Fruit fly (Drosophila melanogaster) whole organism, embryonic: ENCODE data around the gene TfIIA-S.

Source experiments
- Abd-B ChIP-seq: fragments of 200-800 bp; sonication (Bioruptor generic); optimal IDR thresholded peaks from 2 replicates; lab custom pipeline; 2018; ENCODE audit warnings: missing biosample characterization, mild to moderate bottlenecking, missing genetic modification characterization, moderate library complexity
- Blimp-1 ChIP-seq: fragments of 200-800 bp; sonication (Bioruptor generic); optimal IDR thresholded peaks from 3 replicates; lab custom pipeline; 2018; ENCODE audit warnings: missing biosample characterization, missing genetic modification characterization, mild to moderate bottlenecking, moderate library complexity, missing genetic modification reagents
- CG10209 ChIP-seq: fragments of 200-800 bp; sonication (Bioruptor generic); optimal IDR thresholded peaks from 3 replicates; lab custom pipeline; 2017; ENCODE audit warnings: missing biosample characterization, mild to moderate bottlenecking, missing genetic modification characterization, missing genetic modification reagents
- CG10267 ChIP-seq: fragments of 200-800 bp; sonication (Bioruptor generic); optimal IDR thresholded peaks from 2 replicates; lab custom pipeline; 2018; ENCODE audit warnings: missing biosample characterization, mild to moderate bottlenecking, missing genetic modification characterization, moderate library complexity
- CG11504 ChIP-seq: fragments of 200-800 bp; sonication (Bioruptor generic); optimal IDR thresholded peaks from 3 replicates; lab custom pipeline; 2019; ENCODE audit warnings: missing biosample characterization, mild to moderate bottlenecking, missing genetic modification characterization, moderate library complexity
- CG12104 ChIP-seq: fragments of 200-800 bp; sonication (Bioruptor generic); optimal IDR thresholded peaks from 3 replicates; lab custom pipeline; 2016; ENCODE audit warnings: missing biosample characterization, missing genetic modification characterization
- CG15011 ChIP-seq: fragments of 200-800 bp; sonication (Bioruptor generic); optimal IDR thresholded peaks from 3 replicates; lab custom pipeline; 2018; ENCODE audit warnings: missing biosample characterization, mild to moderate bottlenecking, missing genetic modification characterization
- CG1529 ChIP-seq: fragments of 200-800 bp; sonication (Bioruptor generic); optimal IDR thresholded peaks from 3 replicates; lab custom pipeline; 2018; ENCODE audit warnings: missing biosample characterization, missing genetic modification characterization
- CG17385 ChIP-seq: fragments of 200-800 bp; sonication (Bioruptor generic); optimal IDR thresholded peaks from 3 replicates; lab custom pipeline; 2018; ENCODE audit warnings: missing biosample characterization, mild to moderate bottlenecking, missing genetic modification characterization
- CG17802 ChIP-seq: fragments of 200-800 bp; sonication (Bioruptor generic); optimal IDR thresholded peaks from 2 replicates; lab custom pipeline; 2018; ENCODE audit warnings: missing biosample characterization, mild to moderate bottlenecking, missing genetic modification characterization, moderate library complexity
- CG30431 ChIP-seq: fragments of 200-800 bp; sonication (Bioruptor generic); optimal IDR thresholded peaks from 2 replicates; lab custom pipeline; 2017; ENCODE audit warnings: missing biosample characterization, missing genetic modification characterization
- CG32767 ChIP-seq: fragments of 200-800 bp; sonication (Bioruptor generic); IDR thresholded peaks from 2 replicates; pipeline ENCODE4 v1.3.6; 2022; ENCODE audit warnings: missing biosample characterization, missing genetic modification characterization
- CG4360 ChIP-seq: fragments of 200-800 bp; sonication (Bioruptor generic); IDR thresholded peaks from 2 replicates; pipeline ENCODE4 v1.3.6; 2022; ENCODE audit warnings: missing biosample characterization, missing genetic modification characterization
- CG6765 ChIP-seq: fragments of 200-800 bp; sonication (Bioruptor generic); optimal IDR thresholded peaks from 3 replicates; lab custom pipeline; 2017; ENCODE audit warnings: missing biosample characterization, mild to moderate bottlenecking, missing genetic modification characterization
- CG7839 ChIP-seq: fragments of 200-800 bp; sonication (Bioruptor generic); optimal IDR thresholded peaks from 3 replicates; lab custom pipeline; 2018; ENCODE audit warnings: missing biosample characterization, mild to moderate bottlenecking, missing genetic modification characterization, moderate library complexity
- CG8281 ChIP-seq: fragments of 200-800 bp; sonication (Bioruptor generic); optimal IDR thresholded peaks from 2 replicates; lab custom pipeline; 2018; ENCODE audit warnings: missing biosample characterization, mild to moderate bottlenecking, missing genetic modification characterization, moderate library complexity
- Chrac-16 ChIP-seq: fragments of 200-800 bp; sonication (Bioruptor generic); optimal IDR thresholded peaks from 3 replicates; lab custom pipeline; 2016; ENCODE audit warnings: missing biosample characterization, missing genetic modification characterization
- CoRest ChIP-seq: fragments of 200-800 bp; sonication (Bioruptor generic); optimal IDR thresholded peaks from 3 replicates; lab custom pipeline; 2018; ENCODE audit warnings: missing biosample characterization, mild to moderate bottlenecking, missing genetic modification characterization, moderate library complexity
- Dbx ChIP-seq: fragments of 200-800 bp; sonication (Bioruptor generic); IDR thresholded peaks from 3 replicates; pipeline ENCODE4 v1.3.6; 2022; ENCODE audit warnings: missing biosample characterization, missing genetic modification characterization
- HLH3B ChIP-seq: fragments of 200-800 bp; sonication (Bioruptor generic); IDR thresholded peaks from 2 replicates; pipeline ENCODE4 v1.3.6; 2022; ENCODE audit warnings: missing biosample characterization, missing genetic modification characterization
- HmgD ChIP-seq: fragments of 200-800 bp; sonication (Bioruptor generic); optimal IDR thresholded peaks from 3 replicates; lab custom pipeline; 2016; ENCODE audit warnings: missing biosample characterization, missing genetic modification characterization
- Hmx ChIP-seq: fragments of 200-800 bp; sonication (Bioruptor generic); optimal IDR thresholded peaks from 2 replicates; lab custom pipeline; 2016; ENCODE audit warnings: missing biosample characterization, missing genetic modification characterization
- Hr51 ChIP-seq, 2 experiments: fragments of 200-800 bp; sonication (Bioruptor generic); optimal IDR thresholded peaks; 2 replicates in 1 of 2; 3 replicates in 1 of 2; lab custom pipeline; 2016 to 2018; ENCODE audit warnings: missing biosample characterization in 2 of 2, missing genetic modification characterization in 2 of 2, mild to moderate bottlenecking in 1 of 2, moderate library complexity in 1 of 2
- Hr78 ChIP-seq, 2 experiments: fragments of 200-800 bp in 1 of 2; fragments of >200 bp in 1 of 2; sonication (Bioruptor generic) in 1 of 2; optimal IDR thresholded peaks; 2 replicates each; lab custom pipeline; 2017 to 2019; ENCODE audit warnings: missing biosample characterization in 2 of 2, missing genetic modification characterization in 2 of 2, mild to moderate bottlenecking in 1 of 2, moderate library complexity in 1 of 2
- MTF-1 ChIP-seq: fragments of 200-800 bp; sonication (Bioruptor generic); optimal IDR thresholded peaks from 2 replicates; lab custom pipeline; 2018; ENCODE audit warnings: missing biosample characterization, mild to moderate bottlenecking, missing genetic modification characterization, borderline replicate concordance
- NC2β ChIP-seq: fragments of 200-800 bp; sonication (Bioruptor generic); optimal IDR thresholded peaks from 2 replicates; lab custom pipeline; 2016; ENCODE audit warnings: missing biosample characterization, missing genetic modification characterization
- Oaz ChIP-seq: fragments of 200-800 bp; sonication (Bioruptor generic); IDR thresholded peaks from 2 replicates; pipeline ENCODE4 v1.3.6; 2022; ENCODE audit warnings: missing biosample characterization, missing genetic modification characterization
- Oli ChIP-seq: fragments of 200-800 bp; sonication (Bioruptor generic); optimal IDR thresholded peaks from 2 replicates; lab custom pipeline; 2018; ENCODE audit warnings: missing biosample characterization, mild to moderate bottlenecking, missing genetic modification characterization, moderate library complexity
- Spps ChIP-seq: fragments of 200-800 bp; sonication (Bioruptor generic); optimal IDR thresholded peaks from 2 replicates; lab custom pipeline; 2018; ENCODE audit warnings: missing biosample characterization, mild to moderate bottlenecking, missing genetic modification characterization
- TFAM ChIP-seq: fragments of 200-800 bp; sonication (Bioruptor generic); optimal IDR thresholded peaks from 2 replicates; lab custom pipeline; 2017; ENCODE audit warnings: missing biosample characterization, missing genetic modification characterization, inconsistent platforms
- ara ChIP-seq: fragments of 200-800 bp; sonication (Bioruptor generic); IDR thresholded peaks from 2 replicates; pipeline ENCODE4 v1.3.6; 2022; ENCODE audit warnings: missing biosample characterization, missing genetic modification characterization
- chif ChIP-seq, 2 experiments: fragments of 200-800 bp; sonication (Bioruptor generic); optimal IDR thresholded peaks; 3 replicates each; lab custom pipeline; 2016; ENCODE audit warnings: missing biosample characterization in 2 of 2, missing genetic modification characterization in 2 of 2
- crc ChIP-seq: fragments of 200-800 bp; sonication (Bioruptor generic); optimal IDR thresholded peaks from 2 replicates; lab custom pipeline; 2016; ENCODE audit warnings: missing biosample characterization, missing genetic modification characterization
- exex ChIP-seq: fragments of 200-800 bp; sonication (Bioruptor generic); optimal IDR thresholded peaks from 4 replicates; lab custom pipeline; 2018; ENCODE audit warnings: missing biosample characterization, mild to moderate bottlenecking, missing genetic modification characterization, moderate library complexity
- gsb-n ChIP-seq: fragments of 200-800 bp; sonication (Bioruptor generic); optimal IDR thresholded peaks from 3 replicates; lab custom pipeline; 2018; ENCODE audit warnings: missing biosample characterization, mild to moderate bottlenecking, missing genetic modification characterization
- ken ChIP-seq: fragments of 200-800 bp; sonication (Bioruptor generic); IDR thresholded peaks from 3 replicates; pipeline ENCODE4 v1.3.6; 2022; ENCODE audit warnings: missing biosample characterization, missing genetic modification characterization
- lbe ChIP-seq: fragments of 200-800 bp; sonication (Bioruptor generic); optimal IDR thresholded peaks from 2 replicates; lab custom pipeline; 2016; ENCODE audit warnings: missing biosample characterization, mild to moderate bottlenecking, missing genetic modification characterization
- lmd ChIP-seq: fragments of 200-800 bp; sonication (Bioruptor generic); IDR thresholded peaks from 2 replicates; pipeline ENCODE4 v1.3.6; 2022; ENCODE audit warnings: missing biosample characterization, missing genetic modification characterization
- lola ChIP-seq, 3 experiments: fragments of >200 bp in 2 of 3; fragments of 200-800 bp in 1 of 3; sonication (Bioruptor generic) in 1 of 3; optimal IDR thresholded peaks; 2 replicates each; lab custom pipeline; 2017 to 2019; ENCODE audit warnings: missing biosample characterization in 3 of 3, missing genetic modification characterization in 3 of 3, mild to moderate bottlenecking in 1 of 3, moderate library complexity in 1 of 3
- mirr ChIP-seq: fragments of 200-800 bp; sonication (Bioruptor generic); optimal IDR thresholded peaks from 3 replicates; lab custom pipeline; 2018; ENCODE audit warnings: missing biosample characterization, mild to moderate bottlenecking, missing genetic modification characterization
- oc ChIP-seq: fragments of 200-800 bp; sonication (Bioruptor generic); optimal IDR thresholded peaks from 2 replicates; lab custom pipeline; 2018; ENCODE audit warnings: missing biosample characterization, mild to moderate bottlenecking, missing genetic modification characterization, moderate library complexity
- peb ChIP-seq: fragments of 200-800 bp; sonication (Bioruptor generic); IDR thresholded peaks from 2 replicates; pipeline ENCODE4 v1.3.6; 2022; ENCODE audit warnings: missing biosample characterization, missing genetic modification characterization
- phol ChIP-seq: fragments of 200-800 bp; sonication (Bioruptor generic); optimal IDR thresholded peaks from 3 replicates; lab custom pipeline; 2018; ENCODE audit warnings: missing biosample characterization, mild to moderate bottlenecking, missing genetic modification characterization, moderate library complexity
- row ChIP-seq: fragments of 200-800 bp; sonication (Bioruptor generic); IDR thresholded peaks from 3 replicates; pipeline ENCODE4 v1.3.6; 2022; ENCODE audit warnings: missing biosample characterization, missing genetic modification characterization
- seq ChIP-seq: fragments of 200-800 bp; sonication (Bioruptor generic); IDR thresholded peaks from 2 replicates; pipeline ENCODE4 v1.3.6; 2022; ENCODE audit warnings: missing biosample characterization, missing genetic modification characterization
- slbo ChIP-seq: fragments of 200-800 bp; sonication (Bioruptor generic); IDR thresholded peaks from 2 replicates; pipeline ENCODE4 v1.3.6; 2022; ENCODE audit warnings: missing biosample characterization, missing genetic modification characterization
- ttk ChIP-seq: fragments of 200-800 bp; sonication (Bioruptor generic); IDR thresholded peaks from 2 replicates; pipeline ENCODE4 v2.1.2; 2022; ENCODE audit warnings: missing biosample characterization, missing genetic modification characterization

The TfIIA-S gene

dm6 chr3R:23874198-23874597, 16.7 kb downstream of the TfIIA-S start (continued):
- TF ChIP-seq peb = no peak
- TF ChIP-seq, all 482 proteins: peak for 38

dm6 chr3R:23872606-23873192, 18.2 kb downstream of the TfIIA-S start:
- TF ChIP-seq CG11504 (tag; lab: Kevin White, UChicago) (peak; percentile 57), lbe (peak; percentile 1), Hr78 (GFP tag; optimal IDR thresholded peaks at IDR 0.05; lab: Kevin White, UChicago) (peak in 1 of 2 experiments; percentile 14), lmd (GFP tag; lab: Robert Waterston, UW) (no peak; the same call in 1 of the 2 replicates), exex (tag; lab: Kevin White, UChicago) (peak; percentile 31), TFAM (GFP tag; lab: Kevin White, UChicago) (no peak), Dbx (GFP tag; lab: Robert Waterston, UW) (no peak), Spps (tag; lab: Kevin White, UChicago) (no peak), CG17802 (peak; percentile 6), Hmx (GFP tag; lab: Kevin White, UChicago) (no peak), ttk (no peak), CG17385 (GFP tag; lab: Kevin White, UChicago) (no peak), Chrac-16 (peak; percentile 15), Oli (peak; percentile 47), CG1529 (GFP tag; lab: Kevin White, UChicago) (peak; percentile 0), HLH3B (peak; percentile 35; the same call in 1 of the 2 replicates), slbo (GFP tag; lab: Robert Waterston, UW) (no peak), seq (no peak), row (GFP tag; lab: Robert Waterston, UW) (peak; percentile 66), gsb-n (peak; percentile 14), oc (tag; lab: Kevin White, UChicago) (peak; percentile 19), chif (GFP tag; optimal IDR thresholded peaks at IDR 0.05; lab: Kevin White, UChicago) (peak in 1 of 2 experiments; percentile 50), Hr51 (GFP tag; optimal IDR thresholded peaks at IDR 0.05; lab: Kevin White, UChicago) (peak in 1 of 2 experiments; percentile 34), CG32767 (no peak), CG10209 (GFP tag; lab: Kevin White, UChicago) (peak; percentile 43), CG15011 (no peak), ara (GFP tag; lab: Robert Waterston, UW) (peak; percentile 55), crc (GFP tag; lab: Kevin White, UChicago) (no peak), phol (tag; lab: Kevin White, UChicago) (peak; percentile 59), NC2β (GFP tag; lab: Kevin White, UChicago) (peak; percentile 27), Blimp-1 (GFP tag; lab: Kevin White, UChicago) (peak; percentile 59), CG6765 (GFP tag; lab: Kevin White, UChicago) (no peak), CG30431 (GFP tag; lab: Kevin White, UChicago) (peak; percentile 22), lola (GFP tag; optimal IDR thresholded peaks at IDR 0.05; lab: Kevin White, UChicago) (peak in 1 of 3 experiments; percentile 61), CG7839 (tag; lab: Kevin White, UChicago) (peak; percentile 31), mirr (GFP tag; lab: Kevin White, UChicago) (peak; percentile 2), Abd-B (peak; percentile 16), CG4360 (GFP tag; lab: Robert Waterston, UW) (0 out of 2 replicates have a peak, but pooled peaks have one; percentile 22), CG8281 (tag; lab: Kevin White, UChicago) (peak; percentile 5), CG10267 (tag; lab: Kevin White, UChicago) (peak; percentile 17), HmgD (GFP tag; lab: Kevin White, UChicago) (no peak), Oaz (GFP tag; lab: Robert Waterston, UW) (no peak), CG12104 (GFP tag; lab: Kevin White, UChicago) (no peak), MTF-1 (GFP tag; lab: Kevin White, UChicago) (no peak), CoRest (peak; percentile 25), ken (GFP tag; lab: Robert Waterston, UW) (no peak)
